Worm (Caenorhabditis elegans) whole organism, L3 larva: Measurements from ENCODE around the gene cutl-9.

Source experiments
- ama-1 ChIP-seq: fragments of 150-350 bp; optimal IDR thresholded peaks from 2 replicates; lab custom pipeline; 2018
- daf-12 ChIP-seq: fragments of 150-350 bp; optimal IDR thresholded peaks from 2 replicates; lab custom pipeline; 2014; ENCODE audit warnings: missing biosample characterization, missing genetic modification reagents, missing genetic modification characterization
- lin-15B ChIP-seq: fragments of 150-350 bp; optimal IDR thresholded peaks from 2 replicates; lab custom pipeline; 2014; ENCODE audit warnings: missing biosample characterization, missing genetic modification characterization

DNA sequence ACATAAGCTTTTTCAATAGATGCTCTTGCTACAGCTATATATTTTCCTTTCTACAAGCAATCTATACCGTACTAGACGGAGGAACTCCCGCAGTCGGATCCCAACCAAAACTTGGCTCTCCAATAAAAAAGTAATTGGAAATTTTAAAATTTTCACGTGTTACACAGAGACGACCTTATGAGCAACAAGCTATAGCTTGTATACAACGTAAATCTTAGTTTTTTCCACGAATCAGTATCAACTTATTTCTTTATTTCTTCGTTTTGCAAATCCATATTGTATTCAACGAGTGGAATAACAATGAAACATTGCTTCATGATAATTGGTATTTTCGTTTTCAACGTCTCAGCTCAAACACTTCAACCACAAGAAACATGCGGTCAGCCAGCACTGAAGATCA, 21.3 kb downstream of the cutl-9 start, which contains the start of gene M28.4:
- TF ChIP-seq ama-1 (lab: Kevin White, UChicago) (no peak), daf-12 (tag; lab: Kevin White, UChicago) (no peak), lin-15B (tag; lab: Kevin White, UChicago) (no peak)
